Worm (Caenorhabditis elegans) whole organism, L1 larva: ENCODE measurements around the gene atat-2.
A peak's percentile ranks its signal among the peaks of the same experiment; 100 is the strongest.

ENCODE experiments used
- aly-2 ChIP-seq: fragments of 150-350 bp; optimal IDR thresholded peaks from 2 replicates; lab custom pipeline; 2014; ENCODE audit warnings: missing biosample characterization, missing genetic modification characterization
- isw-1 ChIP-seq: fragments of 200-800 bp; sonication (Bioruptor generic); IDR thresholded peaks from 2 replicates; pipeline ENCODE4 v1.3.6; 2022; ENCODE audit warnings: missing genetic modification characterization, missing compliant biosample characterization
- lin-13 ChIP-seq: fragments of 150-350 bp; optimal IDR thresholded peaks from 2 replicates; lab custom pipeline; 2014; ENCODE audit warnings: missing biosample characterization, missing genetic modification reagents, missing genetic modification characterization
- lsy-2 ChIP-seq, 2 experiments: fragments of 150-350 bp; optimal IDR thresholded peaks; 2 replicates each; lab custom pipeline; 2014; ENCODE audit warnings: missing biosample characterization in 2 of 2, missing genetic modification characterization in 2 of 2
- mab-9 ChIP-seq: fragments of 200-800 bp; sonication (Bioruptor generic); IDR thresholded peaks from 2 replicates; pipeline ENCODE4 v1.3.6; 2022; ENCODE audit warnings: missing genetic modification reagents, missing genetic modification characterization, missing compliant biosample characterization
- nhr-76 ChIP-seq: sonication (generic microtip); optimal IDR thresholded peaks from 2 replicates; lab custom pipeline; 2017; ENCODE audit warnings: missing biosample characterization, missing genetic modification characterization
- nhr-90 ChIP-seq: sonication (generic microtip); optimal IDR thresholded peaks from 2 replicates; lab custom pipeline; 2016; ENCODE audit warnings: mild to moderate bottlenecking, missing genetic modification characterization, missing compliant biosample characterization; ENCODE audit not compliant: poor library complexity
- sox-4 ChIP-seq: sonication (generic microtip); optimal IDR thresholded peaks from 2 replicates; lab custom pipeline; 2016; ENCODE audit warnings: missing genetic modification characterization, missing compliant biosample characterization
- sup-37 ChIP-seq: fragments of 200-800 bp; sonication (Bioruptor generic); optimal IDR thresholded peaks from 2 replicates; lab custom pipeline; 2018; ENCODE audit warnings: mild to moderate bottlenecking, missing genetic modification characterization, missing compliant biosample characterization
- tlp-1 ChIP-seq: fragments of 150-350 bp; optimal IDR thresholded peaks from 2 replicates; lab custom pipeline; 2014; ENCODE audit warnings: missing biosample characterization, missing genetic modification characterization
- ztf-11 ChIP-seq, 2 experiments: sonication (generic microtip); optimal IDR thresholded peaks; 2 replicates each; lab custom pipeline; 2016 to 2017; ENCODE audit warnings: missing genetic modification characterization in 2 of 2, missing biosample characterization in 1 of 2, missing compliant biosample characterization in 1 of 2

- TF ChIP-seq tlp-1 (tag; lab: Kevin White, UChicago) (no peak), ztf-11 (tag; optimal IDR thresholded peaks at IDR 0.05; lab: Kevin White, UChicago) (no peak), nhr-76 (no peak), nhr-90 (tag; lab: Kevin White, UChicago) (no peak), mab-9 (GFP tag; lab: Robert Waterston, UW) (no peak), aly-2 (tag; lab: Kevin White, UChicago) (no peak), lsy-2 (tag; optimal IDR thresholded peaks at IDR 0.05; lab: Kevin White, UChicago) (peak in 1 of 2 experiments; percentile 50), lin-13 (no peak), sup-37 (GFP tag; lab: Kevin White, UChicago) (no peak), sox-4 (no peak), isw-1 (GFP tag; lab: Robert Waterston, UW) (no peak)
Observed at ce11 chrX:5834581-5835481, 14.1 kb upstream of the atat-2 start, which contains the start of gene F13D11.4.
